Fruit fly (Drosophila melanogaster): ENCODE data around the gene Cog7.

dm6 chr3R:29907601-29908175, 25.2 kb downstream of the Cog7 start, which contains the start of gene CG31036:
- TF ChIP-seq cas (GFP tag; IDR thresholded peaks at IDR 0.05), result no peak
- TF ChIP-seq Mrtf (GFP tag; IDR thresholded peaks at IDR 0.05), result no peak
- TF ChIP-seq Taf1 (GFP tag; IDR thresholded peaks at IDR 0.05), result no peak

All from whole organism, embryonic.